Worm (Caenorhabditis elegans): ENCODE data around the gene set-17.

The set-17 gene

ce11 chrII:8927253-8927791 lies 13.0 kb downstream of the set-17 start, which contains the start of gene cct-2:
Gene cct-2, plus strand, starts transcription at chrII:8927741.
- no peak for TF ChIP-seq nhr-129 (tag; optimal IDR thresholded peaks at IDR 0.05)
- TF ChIP-seq gmeb-1 (tag; optimal IDR thresholded peaks at IDR 0.05), result peak; percentile 5
- TF ChIP-seq zag-1 (tag; optimal IDR thresholded peaks at IDR 0.05), result no peak
- peak; percentile 17 for TF ChIP-seq crh-2 (tag; optimal IDR thresholded peaks at IDR 0.05)
- no peak for TF ChIP-seq nhr-23 (tag; optimal IDR thresholded peaks at IDR 0.05)
- no peak for TF ChIP-seq nhr-12 (tag; optimal IDR thresholded peaks at IDR 0.05)
- no peak for TF ChIP-seq sem-4 (tag; optimal IDR thresholded peaks at IDR 0.05)
- TF ChIP-seq unc-62 (GFP tag; optimal IDR thresholded peaks at IDR 0.05), result no peak
- no peak for TF ChIP-seq snpc-4 (tag; optimal IDR thresholded peaks at IDR 0.05)
- no peak for TF ChIP-seq ama-1 (optimal IDR thresholded peaks at IDR 0.05)
- peak; percentile 38 for TF ChIP-seq fos-1 (tag; optimal IDR thresholded peaks at IDR 0.05)
- TF ChIP-seq nhr-25 (tag; optimal IDR thresholded peaks at IDR 0.05), result no peak
- no peak for TF ChIP-seq nhr-6 (tag; optimal IDR thresholded peaks at IDR 0.05)
- TF ChIP-seq R02D3.7 (tag; optimal IDR thresholded peaks at IDR 0.05), result no peak
- no peak for TF ChIP-seq skn-1 (tag; optimal IDR thresholded peaks at IDR 0.05)
- TF ChIP-seq lin-11 (tag; optimal IDR thresholded peaks at IDR 0.05), result no peak
- peak; percentile 15 for TF ChIP-seq ztf-4 (tag; optimal IDR thresholded peaks at IDR 0.05)
- peak; percentile 38 for TF ChIP-seq lin-13 (GFP tag; optimal IDR thresholded peaks at IDR 0.05)
- peak; percentile 30 for TF ChIP-seq sma-3 (GFP tag; optimal IDR thresholded peaks at IDR 0.05)
- no peak for TF ChIP-seq nhr-21 (tag; optimal IDR thresholded peaks at IDR 0.05)
- no peak for TF ChIP-seq elt-1 (tag; optimal IDR thresholded peaks at IDR 0.05)
- no peak for TF ChIP-seq ceh-82 (tag; optimal IDR thresholded peaks at IDR 0.05)
- TF ChIP-seq mdl-1 (tag; optimal IDR thresholded peaks at IDR 0.05), result no peak
- TF ChIP-seq aly-2 (tag; optimal IDR thresholded peaks at IDR 0.05), result no peak
- peak in 1 of 2 experiments; percentile 64 for TF ChIP-seq lsy-2 (tag; optimal IDR thresholded peaks at IDR 0.05)
- TF ChIP-seq ztf-11 (tag; optimal IDR thresholded peaks at IDR 0.05), result no peak
- no peak for TF ChIP-seq ZK546.5 (tag; optimal IDR thresholded peaks at IDR 0.05)
- no peak for TF ChIP-seq blmp-1 (tag; optimal IDR thresholded peaks at IDR 0.05; ENCODE audit: insufficient read depth)
- peak; percentile 64 for TF ChIP-seq unc-55 (GFP tag; optimal IDR thresholded peaks at IDR 0.05)
- no peak for TF ChIP-seq dmd-4 (tag; optimal IDR thresholded peaks at IDR 0.05)
- no peak for TF ChIP-seq egl-27 (tag; optimal IDR thresholded peaks at IDR 0.05)
- TF ChIP-seq F13H6.1 (tag; optimal IDR thresholded peaks at IDR 0.05), result no peak
- TF ChIP-seq sma-9 (GFP tag; optimal IDR thresholded peaks at IDR 0.05), result no peak
- TF ChIP-seq sma-9 (tag; optimal IDR thresholded peaks at IDR 0.05), result no peak
- no peak for TF ChIP-seq nhr-237 (tag; optimal IDR thresholded peaks at IDR 0.05)
- TF ChIP-seq peb-1 (tag; optimal IDR thresholded peaks at IDR 0.05), result no peak
- TF ChIP-seq elt-3 (tag; optimal IDR thresholded peaks at IDR 0.05), result no peak
- no peak for TF ChIP-seq nhr-11 (tag; optimal IDR thresholded peaks at IDR 0.05)
- no peak for TF ChIP-seq mbf-1 (tag; optimal IDR thresholded peaks at IDR 0.05)
- no peak for TF ChIP-seq mab-5 (tag; optimal IDR thresholded peaks at IDR 0.05)
- no peak for TF ChIP-seq unc-39 (tag; optimal IDR thresholded peaks at IDR 0.05)
- peak; percentile 73 for TF ChIP-seq C34F6.9 (tag; optimal IDR thresholded peaks at IDR 0.05)
- TF ChIP-seq alr-1 (tag; optimal IDR thresholded peaks at IDR 0.05), result no peak
- no peak for TF ChIP-seq ceh-16 (tag; optimal IDR thresholded peaks at IDR 0.05)
- no peak for TF ChIP-seq lin-39 (tag; optimal IDR thresholded peaks at IDR 0.05)
- no peak for TF ChIP-seq ztf-1 (GFP tag; conservative IDR thresholded peaks at IDR 0.05)
- TF ChIP-seq Y55F3AM.14 (GFP tag; optimal IDR thresholded peaks at IDR 0.05), result no peak
- TF ChIP-seq nhr-10 (tag; optimal IDR thresholded peaks at IDR 0.05), result no peak

- TF ChIP-seq nhr-129 (tag; optimal IDR thresholded peaks at IDR 0.05) (no peak), F13H6.1 (tag; optimal IDR thresholded peaks at IDR 0.05) (no peak), skn-1 (tag; optimal IDR thresholded peaks at IDR 0.05) (no peak), fos-1 (tag; optimal IDR thresholded peaks at IDR 0.05) (no peak), elt-3 (tag; optimal IDR thresholded peaks at IDR 0.05) (no peak), snpc-4 (tag; optimal IDR thresholded peaks at IDR 0.05) (no peak), nhr-11 (tag; optimal IDR thresholded peaks at IDR 0.05) (no peak), lsy-2 (tag; optimal IDR thresholded peaks at IDR 0.05) (no peak), nhr-21 (tag; optimal IDR thresholded peaks at IDR 0.05) (no peak)
Measured at ce11 chrII:8926451-8926850, 13.8 kb downstream of the set-17 start, which contains the start of gene B0457.2. Gene B0457.2, minus strand, starts transcription at chrII:8926551.

All from whole organism, L2 larva.